Fruit fly (Drosophila melanogaster) whole organism, embryonic: ENCODE data around the gene Tango1.

Experiments used
- Atf3 ChIP-seq: fragments of 200-800 bp; sonication (Bioruptor generic); optimal IDR thresholded peaks from 3 replicates; lab custom pipeline; 2016; ENCODE audit warnings: missing biosample characterization, missing genetic modification characterization
- CG10543 ChIP-seq: fragments of 200-800 bp; sonication (Bioruptor generic); optimal IDR thresholded peaks from 3 replicates; lab custom pipeline; 2017; ENCODE audit warnings: missing biosample characterization, mild to moderate bottlenecking, missing genetic modification characterization, moderate library complexity
- CG10959 ChIP-seq: fragments of 200-800 bp; sonication (Bioruptor generic); IDR thresholded peaks from 2 replicates; pipeline ENCODE4 v1.3.6; 2022; ENCODE audit warnings: missing biosample characterization, missing genetic modification characterization
- CG12155 ChIP-seq: fragments of 200-800 bp; sonication (Bioruptor generic); optimal IDR thresholded peaks from 3 replicates; lab custom pipeline; 2016; ENCODE audit warnings: missing biosample characterization, missing genetic modification characterization
- CG12769 ChIP-seq: fragments of 200-800 bp; sonication (Bioruptor generic); optimal IDR thresholded peaks from 2 replicates; lab custom pipeline; 2019; ENCODE audit warnings: missing biosample characterization, mild to moderate bottlenecking, missing genetic modification characterization, moderate library complexity
- CG13287 ChIP-seq: fragments of 200-800 bp; sonication (Bioruptor generic); IDR thresholded peaks from 2 replicates; pipeline ENCODE4 v1.3.6; 2022; ENCODE audit warnings: missing biosample characterization, missing genetic modification characterization; ENCODE audit not compliant: partially characterized antibody
- CG17385 ChIP-seq: fragments of 200-800 bp; sonication (Bioruptor generic); optimal IDR thresholded peaks from 3 replicates; lab custom pipeline; 2018; ENCODE audit warnings: missing biosample characterization, mild to moderate bottlenecking, missing genetic modification characterization
- CG18011 ChIP-seq: fragments of 200-800 bp; sonication (Bioruptor generic); optimal IDR thresholded peaks from 2 replicates; lab custom pipeline; 2017; ENCODE audit warnings: missing biosample characterization, missing genetic modification characterization, mild to moderate bottlenecking, moderate library complexity, missing genotype
- CG18764 ChIP-seq: fragments of 200-800 bp; sonication (Bioruptor generic); optimal IDR thresholded peaks from 3 replicates; lab custom pipeline; 2016; ENCODE audit warnings: missing biosample characterization, missing genetic modification characterization
- CG31224 ChIP-seq: fragments of 200-800 bp; sonication (Bioruptor generic); IDR thresholded peaks from 2 replicates; pipeline ENCODE4 v1.3.6; 2022; ENCODE audit warnings: missing biosample characterization, missing genetic modification characterization
- CG31388 ChIP-seq: fragments of 200-800 bp; sonication (Bioruptor generic); optimal IDR thresholded peaks from 2 replicates; lab custom pipeline; 2016; ENCODE audit warnings: missing biosample characterization, missing genetic modification characterization
- CG32772 ChIP-seq: fragments of 200-800 bp; sonication (Bioruptor generic); IDR thresholded peaks from 2 replicates; pipeline ENCODE4 v1.3.6; 2022; ENCODE audit warnings: missing biosample characterization, missing genetic modification characterization
- CG34224 ChIP-seq: fragments of 200-800 bp; sonication (Bioruptor generic); IDR thresholded peaks from 3 replicates; pipeline ENCODE4 v1.3.6; 2022; ENCODE audit warnings: missing biosample characterization, missing genetic modification characterization; ENCODE audit not compliant: partially characterized antibody
- CG34376 ChIP-seq: fragments of 200-800 bp; sonication (Bioruptor generic); optimal IDR thresholded peaks from 2 replicates; lab custom pipeline; 2018; ENCODE audit warnings: missing biosample characterization, mild to moderate bottlenecking, missing genetic modification characterization
- CG3838 ChIP-seq: fragments of 200-800 bp; sonication (Bioruptor generic); optimal IDR thresholded peaks from 3 replicates; lab custom pipeline; 2016; ENCODE audit warnings: missing biosample characterization, missing genetic modification characterization
- CG8924 ChIP-seq: fragments of 200-800 bp; optimal IDR thresholded peaks from 3 replicates; lab custom pipeline; 2019; ENCODE audit warnings: missing biosample characterization, mild to moderate bottlenecking, missing genetic modification characterization, moderate library complexity
- CG9797 ChIP-seq: fragments of 200-800 bp; sonication (Bioruptor generic); optimal IDR thresholded peaks from 3 replicates; lab custom pipeline; 2018; ENCODE audit warnings: missing biosample characterization, mild to moderate bottlenecking, missing genetic modification characterization
- CkIIα-i1 ChIP-seq: fragments of 200-800 bp; sonication (Bioruptor generic); IDR thresholded peaks from 2 replicates; pipeline ENCODE4 v1.3.6; 2022; ENCODE audit warnings: missing biosample characterization, missing genetic modification characterization
- Gsc ChIP-seq: fragments of 200-800 bp; sonication (Bioruptor generic); IDR thresholded peaks from 2 replicates; pipeline ENCODE4 v1.3.6; 2022; ENCODE audit warnings: missing biosample characterization, missing genetic modification characterization
- HmgZ ChIP-seq: fragments of 200-800 bp; sonication (Bioruptor generic); optimal IDR thresholded peaks from 2 replicates; lab custom pipeline; 2018; ENCODE audit warnings: missing biosample characterization, mild to moderate bottlenecking, missing genetic modification characterization
- Lim3 ChIP-seq: fragments of 200-800 bp; sonication (Bioruptor generic); IDR thresholded peaks from 2 replicates; pipeline ENCODE4 v1.3.6; 2022; ENCODE audit warnings: missing biosample characterization, missing genetic modification characterization
- MTF-1 ChIP-seq: fragments of 200-800 bp; sonication (Bioruptor generic); optimal IDR thresholded peaks from 2 replicates; lab custom pipeline; 2018; ENCODE audit warnings: missing biosample characterization, mild to moderate bottlenecking, missing genetic modification characterization, borderline replicate concordance
- NC2β ChIP-seq: fragments of 200-800 bp; sonication (Bioruptor generic); optimal IDR thresholded peaks from 2 replicates; lab custom pipeline; 2016; ENCODE audit warnings: missing biosample characterization, missing genetic modification characterization
- Pdp1 ChIP-seq, 2 experiments: fragments of 200-800 bp; sonication (Bioruptor generic); optimal IDR thresholded peaks; 3 replicates each; lab custom pipeline; 2016; ENCODE audit warnings: missing biosample characterization in 2 of 2, missing genetic modification characterization in 2 of 2, mild to moderate bottlenecking in 1 of 2, moderate library complexity in 1 of 2
- Trl ChIP-seq, 3 experiments: fragments of >200 bp in 2 of 3; fragments of 200-800 bp in 1 of 3; sonication (Bioruptor generic) in 1 of 3; optimal IDR thresholded peaks; 2 replicates in 1 of 3; 3 replicates in 2 of 3; lab custom pipeline; 2016 to 2017; ENCODE audit warnings: missing biosample characterization in 1 of 3, missing genetic modification characterization in 1 of 3
- ci ChIP-seq: fragments of 200-800 bp; sonication (Bioruptor generic); IDR thresholded peaks from 3 replicates; pipeline ENCODE4 v1.3.6; 2022; ENCODE audit warnings: missing biosample characterization, missing genetic modification characterization
- corto ChIP-seq: fragments of 200-800 bp; sonication (Bioruptor generic); optimal IDR thresholded peaks from 2 replicates; lab custom pipeline; 2016; ENCODE audit warnings: missing biosample characterization, mild to moderate bottlenecking, missing genetic modification characterization, moderate library complexity
- croc ChIP-seq: fragments of 200-800 bp; sonication (Bioruptor generic); conservative IDR thresholded peaks from 3 replicates; pipeline ENCODE4 v1.3.6; 2022; ENCODE audit warnings: missing biosample characterization, missing genetic modification characterization
- eve ChIP-seq, 2 experiments: fragments of >200 bp; optimal IDR thresholded peaks; 2 replicates each; lab custom pipeline; 2017; ENCODE audit warnings: missing biosample characterization in 2 of 2, missing genetic modification characterization in 2 of 2
- exex ChIP-seq: fragments of 200-800 bp; sonication (Bioruptor generic); optimal IDR thresholded peaks from 4 replicates; lab custom pipeline; 2018; ENCODE audit warnings: missing biosample characterization, mild to moderate bottlenecking, missing genetic modification characterization, moderate library complexity
- ftz-f1 ChIP-seq: fragments of 200-800 bp; sonication (Bioruptor generic); optimal IDR thresholded peaks from 2 replicates; lab custom pipeline; 2016; ENCODE audit warnings: missing biosample characterization, missing genetic modification characterization
- grn ChIP-seq: fragments of 200-800 bp; sonication (Bioruptor generic); optimal IDR thresholded peaks from 3 replicates; lab custom pipeline; 2017; ENCODE audit warnings: missing biosample characterization, missing genetic modification characterization
- inv ChIP-seq: fragments of 200-800 bp; sonication (Bioruptor generic); IDR thresholded peaks from 2 replicates; pipeline ENCODE4 v1.3.6; 2022; ENCODE audit warnings: missing biosample characterization, missing genetic modification characterization; ENCODE audit not compliant: partially characterized antibody
- kah ChIP-seq: fragments of 200-800 bp; sonication (Bioruptor generic); optimal IDR thresholded peaks from 2 replicates; lab custom pipeline; 2018; ENCODE audit warnings: missing biosample characterization, mild to moderate bottlenecking, missing genetic modification characterization
- kni ChIP-seq: fragments of 200-800 bp; sonication (Bioruptor generic); optimal IDR thresholded peaks from 3 replicates; lab custom pipeline; 2017; ENCODE audit warnings: mild to moderate bottlenecking, missing biosample characterization, missing genetic modification reagents, missing genetic modification characterization
- lbe ChIP-seq: fragments of 200-800 bp; sonication (Bioruptor generic); optimal IDR thresholded peaks from 2 replicates; lab custom pipeline; 2016; ENCODE audit warnings: missing biosample characterization, mild to moderate bottlenecking, missing genetic modification characterization
- maf-S ChIP-seq: fragments of 200-800 bp; sonication (Bioruptor generic); optimal IDR thresholded peaks from 2 replicates; lab custom pipeline; 2016; ENCODE audit warnings: missing biosample characterization, missing genetic modification characterization
- mirr ChIP-seq: fragments of 200-800 bp; sonication (Bioruptor generic); optimal IDR thresholded peaks from 3 replicates; lab custom pipeline; 2018; ENCODE audit warnings: missing biosample characterization, mild to moderate bottlenecking, missing genetic modification characterization
- oc ChIP-seq: fragments of 200-800 bp; sonication (Bioruptor generic); optimal IDR thresholded peaks from 2 replicates; lab custom pipeline; 2018; ENCODE audit warnings: missing biosample characterization, mild to moderate bottlenecking, missing genetic modification characterization, moderate library complexity
- pfk ChIP-seq: fragments of 200-800 bp; sonication (Bioruptor generic); optimal IDR thresholded peaks from 2 replicates; lab custom pipeline; 2018; ENCODE audit warnings: missing biosample characterization, mild to moderate bottlenecking, missing genetic modification characterization, moderate library complexity
- pros ChIP-seq: fragments of 200-800 bp; sonication (Bioruptor generic); optimal IDR thresholded peaks from 3 replicates; lab custom pipeline; 2019; ENCODE audit warnings: missing biosample characterization, mild to moderate bottlenecking, missing genetic modification characterization, moderate library complexity
- psq ChIP-seq: fragments of 200-800 bp; sonication (Bioruptor generic); optimal IDR thresholded peaks from 2 replicates; lab custom pipeline; 2017; ENCODE audit warnings: missing biosample characterization, missing genetic modification characterization
- sd ChIP-seq: fragments of 200-800 bp; sonication (Bioruptor generic); optimal IDR thresholded peaks from 3 replicates; lab custom pipeline; 2018; ENCODE audit warnings: missing biosample characterization, mild to moderate bottlenecking, missing genetic modification characterization, moderate library complexity
- sens ChIP-seq: fragments of 200-800 bp; sonication (Bioruptor generic); peaks from one replicate; lab custom pipeline; 2016; ENCODE audit warnings: missing biosample characterization, missing genetic modification characterization
- sug ChIP-seq: fragments of 200-800 bp; optimal IDR thresholded peaks from 2 replicates; lab custom pipeline; 2019; ENCODE audit warnings: missing biosample characterization, mild to moderate bottlenecking, missing genetic modification characterization, moderate library complexity
- twi ChIP-seq: fragments of 200-800 bp; optimal IDR thresholded peaks from 2 replicates; lab custom pipeline; 2019; ENCODE audit warnings: missing biosample characterization, mild to moderate bottlenecking, missing genetic modification characterization, moderate library complexity
- vvl ChIP-seq: fragments of 200-800 bp; sonication (Bioruptor generic); IDR thresholded peaks from 2 replicates; pipeline ENCODE4 v1.3.6; 2022; ENCODE audit warnings: missing biosample characterization, missing genetic modification characterization

Tango1 gene

DNA sequence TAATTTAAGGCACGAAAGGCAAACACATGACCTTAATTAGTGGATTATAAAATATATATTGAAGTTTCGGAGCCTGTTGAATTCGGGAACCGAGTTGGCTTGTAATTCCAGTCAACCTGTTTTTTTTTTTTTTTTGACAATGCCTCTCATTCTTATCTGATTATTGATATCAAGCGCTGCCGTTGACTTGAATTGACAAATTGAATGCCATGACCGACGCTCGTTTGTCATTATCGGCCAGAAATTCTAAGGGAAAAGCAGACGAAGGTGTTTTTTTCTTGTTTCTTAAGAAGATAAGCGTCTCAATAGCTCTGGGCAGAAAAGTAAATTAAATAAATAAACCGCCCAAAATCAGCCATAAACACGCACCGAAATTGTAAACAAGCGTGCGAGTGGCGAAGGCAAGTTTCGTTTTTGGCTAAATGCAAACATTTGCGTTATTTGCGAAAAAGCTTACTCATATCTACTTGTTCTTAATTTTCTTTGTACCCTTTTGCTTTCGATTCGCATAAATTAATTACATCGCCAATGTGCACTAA lies 5.9 kb upstream of the Tango1 start (continued):
- TF ChIP-seq CG31224 (GFP tag; lab: Robert Waterston, UW) (no peak), kah (GFP tag; lab: Kevin White, UChicago) (no peak), CG32772 (peak; percentile 12; the same call in 1 of the 2 replicates), CG34376 (peak; percentile 29), pfk (GFP tag; lab: Kevin White, UChicago) (no peak), CG9797 (GFP tag; lab: Kevin White, UChicago) (no peak), croc (GFP tag; lab: Robert Waterston, UW) (no peak), sd (tag; lab: Kevin White, UChicago) (peak; percentile 35), sens (GFP tag; lab: Kevin White, UChicago) (peak; percentile 28), CG31388 (no peak), grn (peak; percentile 80), CG17385 (no peak)

DNA sequence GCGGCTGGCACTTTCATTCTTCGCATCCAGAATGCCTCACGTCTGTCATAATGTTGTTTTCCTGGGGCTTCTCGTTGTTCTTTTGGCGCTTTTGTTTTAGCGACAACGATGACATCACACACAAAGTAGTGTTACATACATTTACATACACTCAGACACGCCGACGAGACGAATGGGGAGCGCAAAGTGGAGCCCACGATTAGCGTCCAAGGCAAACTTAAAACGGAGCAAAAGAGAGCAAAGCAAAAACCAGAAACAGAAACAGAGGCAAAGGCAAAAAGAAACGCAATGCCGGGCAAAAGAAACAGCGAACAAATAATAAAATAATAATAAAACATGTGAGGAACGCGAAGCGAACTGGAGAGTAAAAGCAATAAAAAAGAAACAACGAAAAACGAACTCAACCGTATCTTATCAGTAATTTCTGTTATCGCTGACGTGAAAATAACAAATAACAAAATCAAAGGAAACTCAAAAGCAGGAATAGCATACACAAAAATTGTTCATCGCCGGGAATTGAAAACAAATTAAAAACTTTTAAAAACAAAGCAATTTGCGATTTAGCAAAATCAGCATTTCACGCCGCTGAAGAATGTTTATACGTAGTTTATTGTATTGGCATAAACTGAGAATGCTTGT lies 4.6 kb upstream of the Tango1 start:
- TF ChIP-seq Lim3 (GFP tag; lab: Robert Waterston, UW): no peak
- peak in 1 of 2 experiments; percentile 53 for TF ChIP-seq eve (GFP tag; optimal IDR thresholded peaks at IDR 0.05; lab: Kevin White, UChicago)
- TF ChIP-seq maf-S: no peak
- TF ChIP-seq twi (tag; lab: Kevin White, UChicago): no peak
- TF ChIP-seq grn: peak; percentile 27
- TF ChIP-seq vvl: peak; percentile 60; the same call in 1 of the 2 replicates
- peak; percentile 13 for TF ChIP-seq exex (tag; lab: Kevin White, UChicago)
- TF ChIP-seq ftz-f1 (GFP tag; lab: Kevin White, UChicago): peak; percentile 7
- TF ChIP-seq MTF-1: no peak
- TF ChIP-seq CG18764 (GFP tag; lab: Kevin White, UChicago): no peak
- peak; percentile 40 for TF ChIP-seq HmgZ
- TF ChIP-seq sd (tag; lab: Kevin White, UChicago): peak; percentile 65
- no peak for TF ChIP-seq inv (GFP tag; lab: Robert Waterston, UW)
- no peak for TF ChIP-seq pros
- TF ChIP-seq CG8924 (tag; lab: Kevin White, UChicago): peak; percentile 8
- TF ChIP-seq psq (GFP tag; lab: Kevin White, UChicago): peak; percentile 97
- TF ChIP-seq CG12155 (GFP tag; lab: Kevin White, UChicago): peak; percentile 52
- no peak for TF ChIP-seq Gsc
- 0 out of 3 replicates have a peak, but pooled peaks have one; percentile 55 for TF ChIP-seq ci (GFP tag; lab: Robert Waterston, UW)
- TF ChIP-seq corto (GFP tag; lab: Kevin White, UChicago): peak; percentile 47
- TF ChIP-seq CG34224 (GFP tag; lab: Robert Waterston, UW): peak; percentile 49; the same call in 2 of the 3 replicates
- peak; percentile 2 for TF ChIP-seq CG18011 (GFP tag; lab: Kevin White, UChicago)
- peak; percentile 15 for TF ChIP-seq sens (GFP tag; lab: Kevin White, UChicago)
- TF ChIP-seq CG10959 (GFP tag; lab: Robert Waterston, UW): no peak
- peak in 1 of 2 experiments; percentile 1 for TF ChIP-seq Trl (optimal IDR thresholded peaks at IDR 0.05; lab: Kevin White, UChicago)
- TF ChIP-seq Trl (GFP tag; optimal IDR thresholded peaks at IDR 0.05; lab: Kevin White, UChicago): no peak
- no peak for TF ChIP-seq NC2β (GFP tag; lab: Kevin White, UChicago)
- TF ChIP-seq CkIIα-i1 (GFP tag; lab: Robert Waterston, UW): no peak
- TF ChIP-seq CG13287 (GFP tag; lab: Robert Waterston, UW): peak; percentile 51; the same call in 1 of the 2 replicates
- TF ChIP-seq oc (tag; lab: Kevin White, UChicago): no peak
- peak in 1 of 2 experiments; percentile 88 for TF ChIP-seq Pdp1 (GFP tag; optimal IDR thresholded peaks at IDR 0.05; lab: Kevin White, UChicago)
- peak; percentile 37 for TF ChIP-seq sug (tag; lab: Kevin White, UChicago)
- TF ChIP-seq kni (GFP tag; lab: Kevin White, UChicago): peak; percentile 5
- peak; percentile 86 for TF ChIP-seq CG12769
- peak; percentile 8 for TF ChIP-seq mirr (GFP tag; lab: Kevin White, UChicago)
- peak; percentile 40 for TF ChIP-seq CG3838
- TF ChIP-seq CG10543: peak; percentile 25
- TF ChIP-seq Atf3 (GFP tag; lab: Kevin White, UChicago): peak; percentile 37
- TF ChIP-seq lbe (GFP tag; lab: Kevin White, UChicago): peak; percentile 41
